Worm (Caenorhabditis elegans) whole organism, L2 larva: ENCODE measurements around the gene F49C5.5.

Experiments
- C34F6.9 ChIP-seq: fragments of 150-350 bp; optimal IDR thresholded peaks from 2 replicates; lab custom pipeline; 2014; ENCODE audit warnings: missing biosample characterization, missing genetic modification characterization
- aly-2 ChIP-seq: fragments of 150-350 bp; optimal IDR thresholded peaks from 2 replicates; lab custom pipeline; 2014; ENCODE audit warnings: missing biosample characterization, missing genetic modification characterization
- ceh-82 ChIP-seq: fragments of 150-350 bp; optimal IDR thresholded peaks from 2 replicates; lab custom pipeline; 2014; ENCODE audit warnings: missing biosample characterization, missing genetic modification characterization
- elt-1 ChIP-seq: fragments of 150-350 bp; optimal IDR thresholded peaks from 2 replicates; lab custom pipeline; 2014; ENCODE audit warnings: missing biosample characterization, missing genetic modification characterization
- lin-11 ChIP-seq: fragments of 150-350 bp; sonication (generic microtip); optimal IDR thresholded peaks from 2 replicates; lab custom pipeline; 2014; ENCODE audit warnings: missing biosample characterization, missing genetic modification characterization, inconsistent platforms, mixed read lengths
- mdl-1 ChIP-seq, 2 experiments: fragments of 150-350 bp in 1 of 2; sonication (generic microtip) in 1 of 2; optimal IDR thresholded peaks; 2 replicates each; lab custom pipeline; 2017; ENCODE audit warnings: missing biosample characterization in 2 of 2, missing genetic modification characterization in 2 of 2
- nhr-12 ChIP-seq: fragments of 150-350 bp; optimal IDR thresholded peaks from 2 replicates; lab custom pipeline; 2014; ENCODE audit warnings: missing biosample characterization, missing genetic modification characterization
- nhr-237 ChIP-seq: fragments of 150-350 bp; optimal IDR thresholded peaks from 2 replicates; lab custom pipeline; 2014; ENCODE audit warnings: missing biosample characterization, missing genetic modification characterization
- zag-1 ChIP-seq: fragments of 150-350 bp; optimal IDR thresholded peaks from 2 replicates; lab custom pipeline; 2014; ENCODE audit warnings: missing biosample characterization, missing genetic modification characterization

ce11 chrII:12546413-12546812 lies at the start of gene F49C5.5, which contains the start of gene F49C5.10:
- TF ChIP-seq ceh-82 (tag; lab: Kevin White, UChicago) (no peak), C34F6.9 (tag; lab: Kevin White, UChicago) (no peak), aly-2 (tag; lab: Kevin White, UChicago) (no peak), mdl-1 (tag; optimal IDR thresholded peaks at IDR 0.05; lab: Kevin White, UChicago) (no peak), nhr-237 (tag; lab: Kevin White, UChicago) (no peak), lin-11 (tag; lab: Kevin White, UChicago) (no peak), elt-1 (tag; lab: Kevin White, UChicago) (no peak), zag-1 (no peak), nhr-12 (tag; lab: Kevin White, UChicago) (no peak)
